Worm (Caenorhabditis elegans): ENCODE data around the gene npr-38.

npr-38 gene

ce11 chrX:6291632-6292031 lies 19.9 kb upstream of the npr-38 start, which contains the start of gene lev-9 (continued):
- no peak for TF ChIP-seq lir-3 (tag; optimal IDR thresholded peaks at IDR 0.05; ENCODE audit: poor library complexity)

DNA sequence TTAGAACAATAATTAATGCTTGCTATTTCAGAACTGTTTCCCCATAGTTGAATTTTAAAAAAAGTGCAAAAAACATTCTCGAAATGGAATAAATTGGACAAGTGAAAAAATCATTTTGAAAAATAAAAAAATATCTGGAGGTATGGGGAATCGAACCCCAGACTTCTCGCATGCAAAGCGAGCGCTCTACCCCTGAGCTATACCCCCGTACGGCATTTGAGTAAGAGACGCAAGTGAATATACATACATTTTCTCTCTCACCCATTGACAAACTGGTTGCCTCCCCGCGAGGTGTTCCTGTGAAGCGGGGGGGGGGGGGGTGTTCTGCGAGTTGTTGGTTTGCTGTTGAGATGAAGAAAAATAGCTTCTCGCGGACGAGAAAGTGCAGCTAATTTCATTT lies 19.3 kb upstream of the npr-38 start:
- peak; percentile 39 for TF ChIP-seq nhr-20 (tag; optimal IDR thresholded peaks at IDR 0.05)
- no peak for TF ChIP-seq nhr-77 (tag; optimal IDR thresholded peaks at IDR 0.05)
- no peak for TF ChIP-seq hlh-4 (tag; optimal IDR thresholded peaks at IDR 0.05)
- peak in 2 of 3 experiments; percentile 10 to 38 for TF ChIP-seq ceh-82 (tag; optimal IDR thresholded peaks at IDR 0.05)
- TF ChIP-seq ztf-4 (tag; optimal IDR thresholded peaks at IDR 0.05): no peak
- TF ChIP-seq hlh-17 (GFP tag; optimal IDR thresholded peaks at IDR 0.05; ENCODE audit: borderline replicate concordance): no peak
- TF ChIP-seq nhr-47 (tag; optimal IDR thresholded peaks at IDR 0.05): peak; percentile 75
- no peak for TF ChIP-seq C34B4.2 (tag; optimal IDR thresholded peaks at IDR 0.05)
- TF ChIP-seq lir-3 (tag; optimal IDR thresholded peaks at IDR 0.05; ENCODE audit: poor library complexity): no peak
- no peak for TF ChIP-seq ceh-63 (GFP tag; optimal IDR thresholded peaks at IDR 0.05)
- TF ChIP-seq vab-15 (tag; optimal IDR thresholded peaks at IDR 0.05): no peak
- no peak for TF ChIP-seq mef-2 (tag; optimal IDR thresholded peaks at IDR 0.05)
- TF ChIP-seq ces-1 (GFP tag; optimal IDR thresholded peaks at IDR 0.05): no peak
- no peak for TF ChIP-seq C04F5.9 (tag; optimal IDR thresholded peaks at IDR 0.05)
- TF ChIP-seq ets-5 (GFP tag; IDR thresholded peaks at IDR 0.05): no peak
- no peak for TF ChIP-seq nhr-28 (tag; optimal IDR thresholded peaks at IDR 0.05)
- no peak for TF ChIP-seq pag-3 (tag; optimal IDR thresholded peaks at IDR 0.05; ENCODE audit: borderline replicate concordance, insufficient read depth)
- TF ChIP-seq nhr-19 (GFP tag; conservative IDR thresholded peaks at IDR 0.05): peak; percentile 65
- peak in 1 of 2 experiments; percentile 43 for TF ChIP-seq mdl-1 (tag; optimal IDR thresholded peaks at IDR 0.05)
- peak; percentile 2 to 9 for TF ChIP-seq efl-1 (optimal IDR thresholded peaks at IDR 0.05)
- TF ChIP-seq efl-1 (GFP tag; optimal IDR thresholded peaks at IDR 0.05 in 1 of 2): no peak
- peak; percentile 59 for TF ChIP-seq dsc-1 (tag; optimal IDR thresholded peaks at IDR 0.05)
- TF ChIP-seq skn-1 (tag; optimal IDR thresholded peaks at IDR 0.05): peak; percentile 41
- peak; percentile 15 for TF ChIP-seq irx-1 (tag; optimal IDR thresholded peaks at IDR 0.05)
- TF ChIP-seq unc-30 (tag; optimal IDR thresholded peaks at IDR 0.05): no peak
- no peak for TF ChIP-seq nhr-76 (tag; optimal IDR thresholded peaks at IDR 0.05)
- TF ChIP-seq ceh-8 (GFP tag; optimal IDR thresholded peaks at IDR 0.05): no peak
- peak; percentile 46 for TF ChIP-seq lin-14 (GFP tag; optimal IDR thresholded peaks at IDR 0.05)
- TF ChIP-seq rnt-1 (tag; optimal IDR thresholded peaks at IDR 0.05): peak; percentile 41
- TF ChIP-seq elt-2 (tag; optimal IDR thresholded peaks at IDR 0.05): peak; percentile 1
- no peak for TF ChIP-seq lin-13 (GFP tag; optimal IDR thresholded peaks at IDR 0.05)
- no peak for TF ChIP-seq dpl-1 (GFP tag; optimal IDR thresholded peaks at IDR 0.05)
- TF ChIP-seq swsn-7 (tag; optimal IDR thresholded peaks at IDR 0.05): peak; percentile 35
- peak; percentile 14 for TF ChIP-seq jun-1 (tag; optimal IDR thresholded peaks at IDR 0.05)
- peak; percentile 68 for TF ChIP-seq snu-23 (GFP tag; optimal IDR thresholded peaks at IDR 0.05)
- TF ChIP-seq hpl-2 (GFP tag; optimal IDR thresholded peaks at IDR 0.05): no peak
- TF ChIP-seq nhr-84 (tag; optimal IDR thresholded peaks at IDR 0.05): no peak
- TF ChIP-seq fkh-10 (GFP tag; optimal IDR thresholded peaks at IDR 0.05): no peak
- TF ChIP-seq pax-3 (tag; optimal IDR thresholded peaks at IDR 0.05): no peak
- TF ChIP-seq fkh-4 (tag; optimal IDR thresholded peaks at IDR 0.05; ENCODE audit: borderline replicate concordance): no peak
- TF ChIP-seq nhr-12 (tag; optimal IDR thresholded peaks at IDR 0.05): no peak
- TF ChIP-seq nhr-11 (tag; optimal IDR thresholded peaks at IDR 0.05): no peak
- 0 out of 2 replicates have a peak, but pooled peaks have one; percentile 37 for TF ChIP-seq grh-1 (GFP tag; IDR thresholded peaks at IDR 0.05)
- TF ChIP-seq elt-3 (tag; optimal IDR thresholded peaks at IDR 0.05): peak in 1 of 6 experiments; percentile 31
- peak; percentile 62 for TF ChIP-seq nhr-71 (tag; optimal IDR thresholded peaks at IDR 0.05)
- peak in 1 of 2 experiments; percentile 13 for TF ChIP-seq ztf-11 (tag; optimal IDR thresholded peaks at IDR 0.05)
- TF ChIP-seq mab-9 (GFP tag; IDR thresholded peaks at IDR 0.05): no peak
- no peak for TF ChIP-seq sup-37 (GFP tag; optimal IDR thresholded peaks at IDR 0.05)
- TF ChIP-seq mep-1 (tag; optimal IDR thresholded peaks at IDR 0.05): peak; percentile 62
- peak; percentile 53 for TF ChIP-seq nhr-90 (tag; optimal IDR thresholded peaks at IDR 0.05; ENCODE audit: poor library complexity)
